Worm (Caenorhabditis elegans): ENCODE data around the gene srx-13.

The srx-13 gene

ce11 chrIV:1070383-1070782 lies 48.1 kb downstream of the srx-13 start (continued):
- TF ChIP-seq ztf-11 (tag; optimal IDR thresholded peaks at IDR 0.05) (no peak), nhr-129 (tag; optimal IDR thresholded peaks at IDR 0.05) (peak; percentile 73), R02D3.7 (tag; optimal IDR thresholded peaks at IDR 0.05) (peak; percentile 9), elt-3 (tag; optimal IDR thresholded peaks at IDR 0.05) (no peak), snpc-4 (tag; optimal IDR thresholded peaks at IDR 0.05) (peak; percentile 52), zag-1 (tag; optimal IDR thresholded peaks at IDR 0.05) (peak; percentile 96), crh-2 (tag; optimal IDR thresholded peaks at IDR 0.05) (peak; percentile 52), blmp-1 (tag; optimal IDR thresholded peaks at IDR 0.05; ENCODE audit: insufficient read depth) (no peak), sma-3 (GFP tag; optimal IDR thresholded peaks at IDR 0.05) (no peak), egl-27 (tag; optimal IDR thresholded peaks at IDR 0.05) (peak; percentile 81), skn-1 (tag; optimal IDR thresholded peaks at IDR 0.05) (no peak)

ce11 chrIV:1068730-1069244 lies 49.7 kb downstream of the srx-13 start:
- no peak for TF ChIP-seq elt-1 (tag; optimal IDR thresholded peaks at IDR 0.05)
- TF ChIP-seq Y55F3AM.14 (GFP tag; optimal IDR thresholded peaks at IDR 0.05): no peak
- no peak for TF ChIP-seq C34F6.9 (tag; optimal IDR thresholded peaks at IDR 0.05)
- no peak for TF ChIP-seq ZK546.5 (tag; optimal IDR thresholded peaks at IDR 0.05)
- no peak for TF ChIP-seq ceh-82 (tag; optimal IDR thresholded peaks at IDR 0.05)
- no peak for TF ChIP-seq F13H6.1 (tag; optimal IDR thresholded peaks at IDR 0.05)
- TF ChIP-seq lin-13 (GFP tag; optimal IDR thresholded peaks at IDR 0.05): no peak

- peak; percentile 75 for TF ChIP-seq F13H6.1 (tag; optimal IDR thresholded peaks at IDR 0.05)
- TF ChIP-seq unc-39 (tag; optimal IDR thresholded peaks at IDR 0.05): no peak
- no peak for TF ChIP-seq elt-1 (tag; optimal IDR thresholded peaks at IDR 0.05)
- TF ChIP-seq nhr-12 (tag; optimal IDR thresholded peaks at IDR 0.05): no peak
- TF ChIP-seq egl-27 (tag; optimal IDR thresholded peaks at IDR 0.05): no peak
- TF ChIP-seq skn-1 (tag; optimal IDR thresholded peaks at IDR 0.05): no peak
- TF ChIP-seq zag-1 (tag; optimal IDR thresholded peaks at IDR 0.05): peak; percentile 8
- no peak for TF ChIP-seq sem-4 (tag; optimal IDR thresholded peaks at IDR 0.05)
- TF ChIP-seq Y55F3AM.14 (GFP tag; optimal IDR thresholded peaks at IDR 0.05): no peak
- peak; percentile 41 for TF ChIP-seq fos-1 (tag; optimal IDR thresholded peaks at IDR 0.05)
- no peak for TF ChIP-seq crh-2 (tag; optimal IDR thresholded peaks at IDR 0.05)
- peak; percentile 38 to 74 for TF ChIP-seq mdl-1 (tag; optimal IDR thresholded peaks at IDR 0.05)
- TF ChIP-seq lsy-2 (tag; optimal IDR thresholded peaks at IDR 0.05): peak in 1 of 2 experiments; percentile 19
- TF ChIP-seq ztf-11 (tag; optimal IDR thresholded peaks at IDR 0.05): no peak
- no peak for TF ChIP-seq nhr-6 (tag; optimal IDR thresholded peaks at IDR 0.05)
- TF ChIP-seq nhr-23 (tag; optimal IDR thresholded peaks at IDR 0.05): no peak
- TF ChIP-seq sma-3 (GFP tag; optimal IDR thresholded peaks at IDR 0.05): no peak
- no peak for TF ChIP-seq sma-9 (GFP tag; optimal IDR thresholded peaks at IDR 0.05)
- no peak for TF ChIP-seq sma-9 (tag; optimal IDR thresholded peaks at IDR 0.05)
Observed at ce11 chrIV:1067430-1067829, 51.0 kb downstream of the srx-13 start, which contains the start of gene znf-782. znf-782 (minus strand) TSS chrIV:1067525.

ce11 chrIV:1065569-1065968 lies 52.9 kb downstream of the srx-13 start:
- no peak for TF ChIP-seq fos-1 (tag; optimal IDR thresholded peaks at IDR 0.05)
- TF ChIP-seq elt-3 (tag; optimal IDR thresholded peaks at IDR 0.05): no peak
- no peak for TF ChIP-seq R02D3.7 (tag; optimal IDR thresholded peaks at IDR 0.05)
- TF ChIP-seq ceh-82 (tag; optimal IDR thresholded peaks at IDR 0.05): no peak
- no peak for TF ChIP-seq nhr-129 (tag; optimal IDR thresholded peaks at IDR 0.05)
- no peak for TF ChIP-seq sma-9 (GFP tag; optimal IDR thresholded peaks at IDR 0.05)
- TF ChIP-seq sma-9 (tag; optimal IDR thresholded peaks at IDR 0.05): no peak
- TF ChIP-seq skn-1 (tag; optimal IDR thresholded peaks at IDR 0.05): no peak
- no peak for TF ChIP-seq nhr-11 (tag; optimal IDR thresholded peaks at IDR 0.05)
- TF ChIP-seq mab-5 (tag; optimal IDR thresholded peaks at IDR 0.05): no peak
- no peak for TF ChIP-seq lsy-2 (tag; optimal IDR thresholded peaks at IDR 0.05)
- no peak for TF ChIP-seq elt-1 (tag; optimal IDR thresholded peaks at IDR 0.05)
- TF ChIP-seq ztf-11 (tag; optimal IDR thresholded peaks at IDR 0.05): no peak
- TF ChIP-seq dmd-4 (tag; optimal IDR thresholded peaks at IDR 0.05): no peak
- TF ChIP-seq crh-2 (tag; optimal IDR thresholded peaks at IDR 0.05): no peak
- no peak for TF ChIP-seq F13H6.1 (tag; optimal IDR thresholded peaks at IDR 0.05)
- no peak for TF ChIP-seq nhr-10 (tag; optimal IDR thresholded peaks at IDR 0.05)

Measured in whole organism, L2 larva.